Fruit fly (Drosophila melanogaster) S2 (cell line): Measurements from ENCODE around the gene CG13097.

ENCODE experiments used
- CG8478 ChIP-seq: fragments of >200 bp; optimal IDR thresholded peaks from 2 replicates; lab custom pipeline; 2018
- CTCF ChIP-seq, 2 experiments: fragments of >200 bp; optimal IDR thresholded peaks; 2 replicates each; lab custom pipeline; 2018

CG13097 gene

dm6 chr2L:8535394-8536176 is 20.9 kb upstream of the CG13097 start:
- TF ChIP-seq CG8478 (lab: Kevin White, UChicago) (no peak), CTCF (optimal IDR thresholded peaks at IDR 0.05; lab: Kevin White, UChicago) (no peak)

dm6 chr2L:8534515-8535295 is 20.0 kb upstream of the CG13097 start:
- TF ChIP-seq CG8478 (lab: Kevin White, UChicago): no peak
- no peak for TF ChIP-seq CTCF (optimal IDR thresholded peaks at IDR 0.05; lab: Kevin White, UChicago)

dm6 chr2L:8534118-8534514 is 19.4 kb upstream of the CG13097 start:
- TF ChIP-seq CTCF (optimal IDR thresholded peaks at IDR 0.05; lab: Kevin White, UChicago) (no peak), CG8478 (lab: Kevin White, UChicago) (no peak)

- TF ChIP-seq CG8478 (lab: Kevin White, UChicago) (no peak), CTCF (optimal IDR thresholded peaks at IDR 0.05; lab: Kevin White, UChicago) (no peak)
Measured at dm6 chr2L:8533632-8534031, 19.0 kb upstream of the CG13097 start.

dm6 chr2L:8532790-8533189 is 18.1 kb upstream of the CG13097 start:
- TF ChIP-seq CG8478 (lab: Kevin White, UChicago) (no peak), CTCF (optimal IDR thresholded peaks at IDR 0.05; lab: Kevin White, UChicago) (no peak)

dm6 chr2L:8530189-8530588 is 15.5 kb upstream of the CG13097 start:
- TF ChIP-seq CG8478 (lab: Kevin White, UChicago) (no peak), CTCF (optimal IDR thresholded peaks at IDR 0.05; lab: Kevin White, UChicago) (no peak)

- TF ChIP-seq CG8478 (lab: Kevin White, UChicago) (no peak), CTCF (optimal IDR thresholded peaks at IDR 0.05; lab: Kevin White, UChicago) (no peak)
Measured at dm6 chr2L:8528951-8529430, 14.3 kb upstream of the CG13097 start, which contains the start of gene CG17834. TSS of gene CG17834 (plus strand) at chr2L:8529141.

- TF ChIP-seq CTCF (optimal IDR thresholded peaks at IDR 0.05; lab: Kevin White, UChicago) (no peak), CG8478 (lab: Kevin White, UChicago) (no peak)
Measured at dm6 chr2L:8528318-8528717, 13.7 kb upstream of the CG13097 start, which contains the start of the genes lmgA and lmgB. TSS of gene lmgA (minus strand) at chr2L:8528618. TSS of gene lmgB (minus strand) at chr2L:8528618.

- TF ChIP-seq CG8478 (lab: Kevin White, UChicago): no peak
- no peak for TF ChIP-seq CTCF (optimal IDR thresholded peaks at IDR 0.05; lab: Kevin White, UChicago)
Measured at dm6 chr2L:8525000-8525399, 10.3 kb upstream of the CG13097 start.

dm6 chr2L:8522781-8523180 is 8.1 kb upstream of the CG13097 start:
- TF ChIP-seq CTCF (optimal IDR thresholded peaks at IDR 0.05; lab: Kevin White, UChicago): no peak
- no peak for TF ChIP-seq CG8478 (lab: Kevin White, UChicago)

dm6 chr2L:8521724-8522309 is 7.1 kb upstream of the CG13097 start, which contains the start of gene Acer:
TSS of gene Acer (plus strand) at chr2L:8521933.
- no peak for TF ChIP-seq CTCF (optimal IDR thresholded peaks at IDR 0.05; lab: Kevin White, UChicago)
- TF ChIP-seq CG8478 (lab: Kevin White, UChicago): no peak

- no peak for TF ChIP-seq CG8478 (lab: Kevin White, UChicago)
Measured at dm6 chr2L:8519390-8519789, 4.7 kb upstream of the CG13097 start, which contains the start of gene Sgp. TSS of gene Sgp (plus strand) at chr2L:8519690.

- no peak for TF ChIP-seq CTCF (optimal IDR thresholded peaks at IDR 0.05; lab: Kevin White, UChicago)
- TF ChIP-seq CG8478 (lab: Kevin White, UChicago): no peak
Measured at dm6 chr2L:8517256-8517694, 2.6 kb upstream of the CG13097 start, which contains the start of the genes mRpL51 and Uba4. TSS of gene mRpL51 (minus strand) at chr2L:8517380. TSS of gene Uba4 (plus strand) at chr2L:8517411.

- no peak for TF ChIP-seq CG8478 (lab: Kevin White, UChicago)
- peak; percentile 63 to 66 for TF ChIP-seq CTCF (optimal IDR thresholded peaks at IDR 0.05; lab: Kevin White, UChicago)
Measured at dm6 chr2L:8511723-8512122, 2.9 kb downstream of the CG13097 start, which contains the start of gene CG13096. TSS of gene CG13096 (minus strand) at chr2L:8511866.
